Fruit fly (Drosophila melanogaster) S2 (cell line): ENCODE data around the gene Oga.

Source experiments
- CG8478 ChIP-seq: fragments of >200 bp; optimal IDR thresholded peaks from 2 replicates; lab custom pipeline; 2018
- CTCF ChIP-seq, 2 experiments: fragments of >200 bp; optimal IDR thresholded peaks; 2 replicates each; lab custom pipeline; 2018

The Oga gene

DNA sequence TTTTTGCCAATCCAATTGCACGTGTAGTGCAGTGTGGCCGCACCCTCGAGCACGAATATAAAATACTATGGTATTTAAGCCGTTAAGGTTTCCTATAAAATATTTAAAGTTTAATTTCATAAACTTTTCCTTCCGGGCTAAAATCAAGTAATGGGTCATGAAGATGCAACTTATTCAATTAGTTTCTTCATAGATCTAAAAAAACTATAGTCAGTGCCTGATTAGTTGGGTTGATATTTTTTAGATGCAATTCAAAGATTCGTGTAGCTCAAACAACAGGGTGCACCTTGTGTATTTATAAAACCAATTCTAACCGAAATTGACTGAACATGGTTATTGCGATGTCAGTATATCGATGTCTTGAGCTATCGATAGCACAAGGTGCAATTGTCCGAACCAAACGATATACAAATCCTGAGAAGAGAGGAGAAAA lies at the start of gene Oga, which contains the start of gene Smyd5:
Gene Oga, plus strand, starts transcription at position 345 of the 433 bp plus-strand sequence.
Gene Smyd5, minus strand, starts transcription at position 59 of the 433 bp plus-strand sequence.
- TF ChIP-seq CG8478 (lab: Kevin White, UChicago) (no peak), CTCF (optimal IDR thresholded peaks at IDR 0.05; lab: Kevin White, UChicago) (peak in 1 of 2 experiments; percentile 31)

DNA sequence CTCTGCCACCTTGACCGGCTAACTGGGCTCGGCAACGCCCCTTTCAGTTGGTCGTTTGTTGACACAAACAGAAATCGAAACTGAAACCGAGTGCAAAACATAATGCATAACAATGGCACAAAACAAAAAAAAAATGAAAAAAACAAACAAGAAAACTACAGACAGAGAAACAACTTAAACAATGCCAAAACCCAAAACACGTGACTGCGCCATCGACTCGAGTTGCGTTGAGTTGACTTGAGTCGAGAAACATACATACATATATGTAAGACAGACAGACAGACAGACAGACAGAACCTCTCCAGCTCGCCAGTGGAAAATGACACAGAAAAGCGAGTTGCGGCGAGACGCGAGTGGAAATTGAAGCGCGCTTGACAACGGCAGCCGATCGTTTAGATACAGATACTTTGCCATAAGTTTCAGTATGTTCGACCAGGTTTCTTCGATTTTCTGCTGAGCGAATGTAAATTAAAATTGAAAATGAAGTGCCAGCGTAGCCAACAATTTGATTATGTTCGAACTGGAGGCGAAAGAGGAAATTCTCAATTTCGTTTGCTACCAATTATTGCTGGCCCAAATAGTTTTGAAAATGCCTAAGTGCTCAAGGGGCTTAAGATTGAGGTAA lies 49.2 kb upstream of the Oga start:
- TF ChIP-seq CG8478 (lab: Kevin White, UChicago) (no peak), CTCF (optimal IDR thresholded peaks at IDR 0.05; lab: Kevin White, UChicago) (no peak)

DNA sequence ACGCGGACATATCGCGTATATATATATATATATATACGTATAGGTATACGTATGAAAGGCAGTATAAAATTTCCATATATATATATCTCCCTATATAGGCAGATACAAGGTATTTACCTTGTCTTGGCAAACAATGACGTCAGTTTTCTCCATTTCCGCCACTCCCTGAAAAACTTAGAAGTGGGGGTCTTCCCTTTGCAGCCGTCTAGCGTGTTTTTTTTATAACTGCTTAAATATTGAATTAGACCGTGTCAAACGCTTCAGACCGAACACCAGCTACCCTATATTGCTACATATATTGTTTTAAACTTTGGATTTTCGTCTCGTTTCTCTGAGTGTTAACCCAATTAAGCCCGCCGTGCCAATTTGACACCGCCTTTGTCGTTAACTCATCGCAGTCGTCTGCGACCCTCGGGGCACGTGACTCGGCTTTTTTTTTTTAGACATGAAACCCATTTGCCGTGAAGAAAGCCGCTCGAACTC lies 42.2 kb upstream of the Oga start:
- TF ChIP-seq CG8478 (lab: Kevin White, UChicago) (no peak), CTCF (optimal IDR thresholded peaks at IDR 0.05; lab: Kevin White, UChicago) (no peak)

DNA sequence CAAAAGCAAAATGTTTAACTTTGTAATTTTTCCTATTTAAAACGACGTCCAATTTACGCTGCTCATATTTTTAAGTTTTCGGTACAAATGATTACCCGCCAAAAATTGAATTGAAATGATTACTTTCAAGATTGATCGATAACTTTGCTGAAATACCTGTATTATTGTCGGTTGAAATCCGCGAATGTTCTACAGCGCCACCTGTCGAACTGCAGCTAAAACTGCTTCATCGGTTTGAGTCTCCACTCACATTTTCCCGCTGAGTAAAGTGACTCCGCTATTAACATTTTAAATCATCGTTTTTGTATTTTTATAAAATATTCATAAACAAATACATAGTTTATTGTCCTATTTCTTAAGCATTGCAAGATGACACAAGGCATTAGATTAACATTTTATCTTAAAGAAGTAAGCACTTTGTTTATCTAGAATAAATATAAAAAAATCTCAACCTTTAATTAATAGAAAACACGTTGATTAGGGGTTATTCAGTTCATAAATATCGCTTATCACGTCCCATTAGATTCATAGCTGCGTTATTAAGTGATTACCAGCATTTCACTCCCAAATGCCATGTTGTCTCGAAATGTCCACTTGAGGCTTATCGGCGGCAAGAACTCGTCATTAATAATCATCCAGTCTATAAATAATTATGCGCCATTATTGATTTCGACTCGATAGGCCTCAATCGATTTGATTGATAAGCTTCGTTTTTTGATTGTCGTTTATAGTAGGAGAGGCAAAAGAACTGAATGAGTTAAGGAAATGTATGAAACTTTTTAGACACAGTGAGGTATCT lies 39.1 kb upstream of the Oga start:
- TF ChIP-seq CTCF (optimal IDR thresholded peaks at IDR 0.05; lab: Kevin White, UChicago): peak; percentile 93 to 97
- no peak for TF ChIP-seq CG8478 (lab: Kevin White, UChicago)

DNA sequence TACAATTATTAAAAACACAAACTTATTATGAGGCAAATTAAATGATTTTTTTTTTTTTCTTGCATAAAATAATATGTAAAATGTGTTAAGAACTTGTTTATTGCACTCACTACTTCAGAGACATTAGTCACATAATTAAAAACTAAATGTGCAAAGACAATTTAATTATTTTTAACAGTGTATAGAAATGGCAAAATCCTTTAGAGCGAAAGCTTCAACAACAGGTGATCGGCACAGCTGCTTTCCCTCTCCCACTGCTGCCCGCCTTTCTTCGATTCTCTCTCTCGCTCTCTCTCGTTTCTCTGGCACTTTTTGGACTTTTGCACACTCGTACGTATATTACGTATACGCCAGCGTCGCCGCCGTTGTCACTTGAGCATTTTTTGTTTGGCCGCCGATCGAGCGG lies 38.5 kb upstream of the Oga start:
- TF ChIP-seq CG8478 (lab: Kevin White, UChicago) (no peak), CTCF (optimal IDR thresholded peaks at IDR 0.05; lab: Kevin White, UChicago) (no peak)

DNA sequence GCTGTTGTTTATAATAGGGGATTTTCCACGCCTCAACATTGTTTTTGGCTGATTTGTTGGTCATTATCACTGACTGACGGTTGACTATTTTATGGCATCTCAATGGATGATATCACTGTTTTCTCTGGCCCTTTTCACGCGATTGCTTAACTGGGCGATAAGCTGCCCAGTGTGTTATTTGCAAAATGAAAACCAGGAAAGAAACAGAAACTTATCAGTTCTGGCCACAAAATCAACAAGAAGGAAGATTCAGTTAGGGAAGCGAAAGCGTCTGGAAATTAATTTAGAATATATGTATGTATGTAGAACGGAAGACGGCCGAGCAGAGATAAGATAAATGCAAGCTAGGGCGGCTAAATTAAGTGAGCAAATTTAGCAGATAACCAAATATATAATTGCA lies 36.9 kb upstream of the Oga start:
- TF ChIP-seq CTCF (optimal IDR thresholded peaks at IDR 0.05; lab: Kevin White, UChicago) (no peak), CG8478 (lab: Kevin White, UChicago) (no peak)

DNA sequence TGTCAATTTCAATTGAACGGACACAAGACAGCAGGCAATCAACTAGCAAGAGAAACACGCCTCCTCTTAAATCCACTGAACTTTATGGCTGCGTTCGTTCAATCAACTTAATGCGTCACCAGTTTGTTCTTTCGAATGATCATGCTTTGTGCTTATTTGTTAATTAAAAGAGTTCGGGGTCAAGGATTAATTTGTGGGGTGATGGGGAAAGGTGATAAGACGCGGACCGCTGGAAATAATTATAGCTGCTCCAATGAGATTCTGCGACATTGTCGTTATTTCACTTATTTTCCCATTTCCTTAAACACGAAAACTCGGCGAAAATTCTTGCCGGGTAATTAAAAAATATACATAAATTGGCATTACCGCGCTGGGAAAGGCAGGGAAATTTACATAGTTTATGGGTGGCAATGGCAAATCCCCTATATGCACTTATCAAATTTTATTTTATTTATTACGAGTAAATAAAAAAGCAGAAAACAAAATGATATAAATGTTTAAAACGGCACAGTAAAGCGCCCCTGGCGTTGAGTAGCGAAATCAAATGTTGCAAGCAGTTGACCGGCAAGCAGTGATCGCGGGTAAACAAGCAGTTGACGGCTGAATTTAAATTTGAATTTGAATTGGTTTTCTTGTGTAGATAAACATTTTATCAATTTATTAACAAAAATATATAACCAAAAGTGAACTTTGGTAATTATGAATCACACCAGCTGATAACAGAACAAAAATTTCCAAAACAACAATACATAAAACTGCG lies 34.3 kb upstream of the Oga start:
- TF ChIP-seq CTCF (optimal IDR thresholded peaks at IDR 0.05; lab: Kevin White, UChicago) (peak; percentile 84 to 95), CG8478 (lab: Kevin White, UChicago) (no peak)

DNA sequence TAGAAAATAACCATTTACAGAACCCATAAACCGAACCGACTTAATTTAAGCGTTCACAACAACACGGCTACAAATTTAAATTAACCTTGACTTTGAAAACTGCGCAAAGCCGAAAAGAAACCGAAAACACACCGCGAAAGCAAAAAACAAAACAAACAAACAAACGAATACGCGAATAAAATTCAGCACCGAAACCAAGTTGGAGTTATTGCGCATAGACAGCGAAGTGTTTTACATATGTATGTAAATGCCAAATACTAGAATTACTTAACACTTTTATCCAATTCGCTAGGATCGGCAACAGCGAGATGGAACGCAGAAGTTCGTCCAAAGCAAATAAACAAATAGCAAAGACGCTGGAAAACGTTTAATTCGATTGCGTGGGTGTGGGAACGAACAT lies 33.2 kb upstream of the Oga start:
- TF ChIP-seq CTCF (optimal IDR thresholded peaks at IDR 0.05; lab: Kevin White, UChicago) (no peak), CG8478 (lab: Kevin White, UChicago) (no peak)

DNA sequence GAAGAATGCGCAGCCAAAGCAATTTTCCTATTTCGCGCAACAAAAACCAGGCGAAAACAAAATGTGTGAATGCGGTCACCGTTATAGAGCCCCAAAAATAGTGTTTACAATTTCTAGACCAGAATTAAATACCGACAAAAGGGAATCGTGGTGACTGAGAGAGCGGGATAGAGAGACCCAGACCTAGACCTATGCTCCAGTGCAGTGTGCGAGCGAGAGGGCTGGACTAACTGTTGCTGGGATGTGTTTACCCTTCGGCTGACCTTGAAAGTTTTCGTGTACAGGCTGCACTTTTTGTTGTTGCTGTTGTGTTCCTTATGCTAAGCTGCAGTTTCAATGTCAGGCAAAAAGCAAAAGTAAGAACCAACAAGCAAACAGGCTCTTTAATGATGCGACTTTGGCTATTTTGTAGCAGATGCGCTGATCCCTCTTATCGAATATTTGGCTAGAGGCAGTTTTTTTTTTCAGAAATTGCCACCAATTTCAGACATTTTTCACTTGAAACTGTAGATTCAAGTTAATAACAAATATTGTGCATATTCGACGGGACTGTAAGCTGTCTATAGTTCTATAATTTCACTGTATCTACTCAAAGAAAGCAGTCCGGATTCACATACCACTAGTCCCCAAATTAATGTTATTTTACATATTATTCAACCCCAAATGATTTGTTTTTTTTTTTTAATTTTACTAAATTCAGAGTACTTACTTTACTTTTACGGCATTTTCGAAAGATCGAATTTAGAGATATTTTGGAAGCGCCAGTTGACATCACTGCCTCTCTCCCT lies 32.1 kb upstream of the Oga start:
- TF ChIP-seq CG8478 (lab: Kevin White, UChicago) (no peak), CTCF (optimal IDR thresholded peaks at IDR 0.05; lab: Kevin White, UChicago) (no peak)

DNA sequence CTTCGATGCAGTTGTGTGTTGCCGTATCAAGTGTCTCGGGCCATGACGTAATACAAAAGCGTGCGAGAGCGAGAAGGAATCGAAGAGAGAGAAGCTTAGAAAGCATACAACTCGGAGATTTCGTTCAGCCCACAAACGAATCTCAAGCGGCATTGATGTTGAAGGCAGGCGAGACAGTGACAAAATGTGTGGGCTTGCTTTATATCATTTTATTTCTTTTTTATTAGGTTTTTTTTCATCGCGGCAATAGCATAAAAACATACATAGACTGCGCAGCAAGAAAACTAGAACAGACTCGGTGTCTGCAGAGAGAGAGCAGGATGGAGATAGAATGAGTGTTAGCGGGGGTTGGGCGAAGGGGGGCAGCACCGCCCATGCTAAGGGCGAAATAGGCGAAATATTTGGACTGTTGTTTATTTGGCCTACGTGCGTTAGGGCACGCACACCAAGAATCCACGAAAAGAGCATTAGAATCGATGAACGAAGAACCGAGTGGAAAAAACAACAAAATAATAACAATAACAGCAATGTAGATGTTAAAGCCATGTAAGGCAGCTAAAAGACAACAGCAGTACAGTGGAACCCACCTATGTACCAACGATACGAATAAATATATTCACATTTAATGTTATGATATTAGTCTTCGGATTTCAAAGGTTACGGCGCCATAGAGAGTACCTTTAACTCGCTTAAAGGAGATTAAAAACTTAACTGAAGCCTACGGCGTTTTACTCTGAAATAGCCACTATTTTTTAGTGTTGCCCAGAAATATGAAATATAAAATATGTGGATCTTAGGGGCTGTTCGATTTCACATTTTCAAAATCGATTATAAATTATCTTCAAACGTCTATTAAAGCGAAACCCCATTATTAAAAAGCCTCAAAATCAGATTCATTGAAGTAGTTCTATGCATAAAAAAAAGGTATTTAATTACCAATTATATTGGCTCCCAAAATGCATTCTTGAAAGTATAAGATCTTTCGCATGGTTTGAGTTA lies 31.2 kb upstream of the Oga start:
- no peak for TF ChIP-seq CTCF (optimal IDR thresholded peaks at IDR 0.05; lab: Kevin White, UChicago)
- TF ChIP-seq CG8478 (lab: Kevin White, UChicago): no peak

DNA sequence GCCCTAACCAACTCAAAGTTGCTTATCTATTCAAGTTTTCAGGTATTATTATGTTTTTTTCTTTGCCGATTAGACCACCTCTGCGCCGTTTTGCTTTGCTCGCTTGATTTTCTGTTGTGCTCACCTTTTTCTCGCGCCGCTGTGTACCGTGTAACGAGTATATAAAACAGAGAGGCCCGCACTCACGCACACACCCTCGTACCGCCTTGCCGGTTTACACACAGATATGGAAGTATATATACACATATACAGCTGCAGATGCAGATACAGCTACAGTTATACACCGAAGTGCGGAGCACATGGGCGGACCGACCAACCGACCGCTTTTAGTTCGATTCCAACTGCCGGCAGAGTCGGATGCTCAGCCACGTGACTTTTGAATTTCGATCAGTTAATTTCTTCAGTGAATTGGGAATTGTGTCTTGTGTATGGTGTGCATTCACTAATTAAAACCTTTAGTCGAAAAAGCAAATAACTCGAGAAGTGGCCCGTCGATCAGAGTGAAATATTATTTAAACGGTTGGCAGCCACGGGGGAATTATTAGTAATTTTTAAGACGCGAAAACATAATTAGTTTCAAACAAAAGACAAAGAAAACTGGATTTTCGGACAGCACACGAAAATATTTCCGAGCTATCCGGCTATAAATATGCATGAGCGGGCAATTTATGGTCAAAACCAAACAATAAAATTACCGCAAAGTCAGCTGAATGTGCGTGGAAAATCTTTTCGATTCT lies 30.2 kb upstream of the Oga start:
- TF ChIP-seq CG8478 (lab: Kevin White, UChicago): no peak
- no peak for TF ChIP-seq CTCF (optimal IDR thresholded peaks at IDR 0.05; lab: Kevin White, UChicago)

DNA sequence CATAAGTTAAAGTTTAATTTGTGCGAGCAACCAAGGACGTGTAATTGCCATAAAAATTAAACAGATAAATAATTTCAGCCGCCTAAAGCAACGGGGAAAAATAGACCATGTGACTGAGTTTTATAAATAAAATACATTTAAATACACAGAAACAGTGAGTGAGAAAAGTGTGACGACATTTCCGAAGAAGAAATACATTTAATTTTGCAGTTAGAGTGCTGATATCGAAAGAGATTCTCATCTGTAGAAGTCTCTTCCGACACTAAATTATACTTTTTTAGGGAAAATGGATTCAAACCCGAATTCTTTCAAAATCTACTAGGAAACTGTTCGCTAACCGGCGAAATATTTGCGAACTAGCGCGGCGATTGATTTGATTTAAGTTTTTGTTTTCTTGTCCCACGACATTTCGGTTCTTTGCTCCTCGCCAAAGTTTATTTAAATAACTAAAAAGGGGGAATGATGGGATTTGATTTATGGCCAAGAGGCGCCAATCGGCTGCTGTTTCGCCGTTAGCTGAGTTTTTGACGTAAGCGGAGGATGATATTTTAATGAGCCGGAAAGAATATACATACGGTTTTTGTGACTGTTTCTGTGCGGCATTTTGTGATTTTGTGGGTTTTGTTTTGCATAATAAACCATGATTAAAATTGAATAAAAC lies 29.2 kb upstream of the Oga start:
- TF ChIP-seq CTCF (optimal IDR thresholded peaks at IDR 0.05; lab: Kevin White, UChicago) (no peak), CG8478 (lab: Kevin White, UChicago) (no peak)
